Worm (Caenorhabditis elegans): ENCODE results near the gene C50B6.3.

- TF ChIP-seq tra-4 (tag; optimal IDR thresholded peaks at IDR 0.05) = no peak
- no peak for TF ChIP-seq ama-1 (optimal IDR thresholded peaks at IDR 0.05)
- TF ChIP-seq B0310.2 (tag; optimal IDR thresholded peaks at IDR 0.05) = no peak
- TF ChIP-seq ceh-36 (tag; optimal IDR thresholded peaks at IDR 0.05) = no peak
- TF ChIP-seq ceh-13 (GFP tag; optimal IDR thresholded peaks at IDR 0.05) = no peak
- TF ChIP-seq hmbx-1 (tag; optimal IDR thresholded peaks at IDR 0.05) = no peak
- TF ChIP-seq hmg-4 (GFP tag; optimal IDR thresholded peaks at IDR 0.05) = no peak
- no peak for TF ChIP-seq tbx-11 (GFP tag; IDR thresholded peaks at IDR 0.05)
- TF ChIP-seq tbx-37 (GFP tag; conservative IDR thresholded peaks at IDR 0.05) = no peak
- TF ChIP-seq aly-1 (tag; optimal IDR thresholded peaks at IDR 0.05) = no peak
- TF ChIP-seq pes-1 (GFP tag; IDR thresholded peaks at IDR 0.05) = no peak
- TF ChIP-seq sea-1 (GFP tag; conservative IDR thresholded peaks at IDR 0.05) = no peak
- TF ChIP-seq F13C5.2 (tag; optimal IDR thresholded peaks at IDR 0.05) = no peak
Observed at ce11 chrV:13297220-13297619, 16.2 kb upstream of the C50B6.3 start, which contains the start of gene C26E1.1.
